Worm (Caenorhabditis elegans) whole organism, midembryonic: ENCODE data around the gene cfap-20.

Experiments used
- T22C8.4 ChIP-seq: fragments of 200-800 bp; sonication (Bioruptor generic); IDR thresholded peaks from 2 replicates; pipeline ENCODE4 v1.3.6; 2022; ENCODE audit warnings: missing genetic modification characterization, missing compliant biosample characterization
- cog-1 ChIP-seq: sonication (generic microtip); optimal IDR thresholded peaks from 2 replicates; lab custom pipeline; 2016; ENCODE audit warnings: missing genetic modification characterization, missing compliant biosample characterization
- flt-1 ChIP-seq: fragments of 200-800 bp; sonication (Bioruptor generic); IDR thresholded peaks from 2 replicates; pipeline ENCODE4 v1.3.6; 2022; ENCODE audit warnings: missing genetic modification characterization, missing compliant biosample characterization
- klf-2 ChIP-seq: fragments of 200-800 bp; sonication (Bioruptor generic); conservative IDR thresholded peaks from 2 replicates; pipeline ENCODE4 v1.3.6; 2022; ENCODE audit warnings: missing genetic modification reagents, missing genetic modification characterization, missing compliant biosample characterization
- med-1 ChIP-seq: sonication (generic microtip); optimal IDR thresholded peaks from 2 replicates; lab custom pipeline; 2017; ENCODE audit warnings: missing genetic modification characterization, mild to moderate bottlenecking, missing compliant biosample characterization, antibody characterized with exemption, missing genetic modification reagents; ENCODE audit not compliant: insufficient read depth
- ref-1 ChIP-seq: fragments of 200-800 bp; sonication (Bioruptor generic); conservative IDR thresholded peaks from 2 replicates; pipeline ENCODE4 v1.3.6; 2022; ENCODE audit warnings: missing genetic modification reagents, missing genetic modification characterization, missing compliant biosample characterization
- tab-1 ChIP-seq: fragments of 200-800 bp; sonication (Bioruptor generic); IDR thresholded peaks from 2 replicates; pipeline ENCODE4 v1.3.6; 2022; ENCODE audit warnings: missing genetic modification characterization, missing compliant biosample characterization
- ztf-23 ChIP-seq: fragments of 200-800 bp; sonication (Bioruptor generic); IDR thresholded peaks from 2 replicates; pipeline ENCODE4 v1.3.6; 2022; ENCODE audit warnings: missing genetic modification reagents, missing genetic modification characterization, missing compliant biosample characterization
- ztf-29 ChIP-seq: fragments of 200-800 bp; sonication (Bioruptor generic); IDR thresholded peaks from 2 replicates; pipeline ENCODE4 v1.3.6; 2022; ENCODE audit warnings: missing genetic modification reagents, missing genetic modification characterization, missing compliant biosample characterization

cfap-20 gene

DNA sequence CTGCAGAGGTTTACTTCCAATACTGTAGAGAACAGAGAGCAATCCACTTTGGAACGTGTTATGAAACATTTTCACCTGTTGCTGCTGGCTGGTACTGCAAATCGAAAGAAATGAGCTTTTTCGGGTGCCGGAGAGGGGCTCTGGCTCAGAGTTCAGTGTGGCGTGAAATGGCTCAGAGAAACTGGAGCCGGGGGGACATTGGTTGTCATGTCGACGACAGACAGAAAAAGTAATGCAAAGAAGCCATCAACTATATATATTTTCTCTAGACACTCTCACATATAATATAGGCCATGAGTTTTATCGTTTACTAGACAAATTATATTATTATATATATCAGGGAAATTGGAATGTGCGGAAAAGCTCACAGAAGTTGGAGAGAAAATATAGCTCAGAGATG is at the start of gene cfap-20:
cfap-20 (minus strand) TSS at position 101 of the 400 bp plus-strand sequence.
- TF ChIP-seq cog-1 (tag; lab: Kevin White, UChicago), result no peak
- TF ChIP-seq ref-1, result no peak
- TF ChIP-seq klf-2 (GFP tag; lab: Robert Waterston, UW), result no peak
- no peak for TF ChIP-seq tab-1 (GFP tag; lab: Robert Waterston, UW)
- TF ChIP-seq flt-1, result 0 out of 2 replicates have a peak, but pooled peaks have one; percentile 6

DNA sequence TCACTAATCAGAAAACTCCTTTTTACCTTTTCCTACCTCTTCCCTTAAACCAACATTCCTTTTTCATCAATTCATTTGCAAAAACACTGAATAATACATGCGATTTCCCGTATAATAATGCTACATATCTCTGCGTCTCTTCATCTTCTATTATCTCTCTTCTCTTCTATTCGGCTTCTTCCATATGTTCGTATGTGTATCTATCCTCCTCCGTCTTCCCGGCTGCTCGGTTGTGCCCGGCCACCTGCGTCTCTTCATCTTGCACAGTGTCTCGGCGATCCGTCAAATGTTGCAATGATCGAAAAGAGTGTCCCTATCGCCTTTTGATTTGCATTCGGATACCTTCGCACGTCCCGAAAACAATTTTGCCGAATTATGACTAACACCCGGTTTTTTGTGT is 46.0 kb upstream of the cfap-20 start:
- TF ChIP-seq klf-2 (GFP tag; lab: Robert Waterston, UW), result no peak
- TF ChIP-seq tab-1 (GFP tag; lab: Robert Waterston, UW), result no peak
- no peak for TF ChIP-seq T22C8.4 (GFP tag; lab: Robert Waterston, UW)
- TF ChIP-seq cog-1 (tag; lab: Kevin White, UChicago), result no peak
- TF ChIP-seq flt-1, result no peak
- no peak for TF ChIP-seq ztf-23 (GFP tag; lab: Robert Waterston, UW)
- TF ChIP-seq med-1, result no peak
- no peak for TF ChIP-seq ztf-29
- TF ChIP-seq ref-1, result no peak

DNA sequence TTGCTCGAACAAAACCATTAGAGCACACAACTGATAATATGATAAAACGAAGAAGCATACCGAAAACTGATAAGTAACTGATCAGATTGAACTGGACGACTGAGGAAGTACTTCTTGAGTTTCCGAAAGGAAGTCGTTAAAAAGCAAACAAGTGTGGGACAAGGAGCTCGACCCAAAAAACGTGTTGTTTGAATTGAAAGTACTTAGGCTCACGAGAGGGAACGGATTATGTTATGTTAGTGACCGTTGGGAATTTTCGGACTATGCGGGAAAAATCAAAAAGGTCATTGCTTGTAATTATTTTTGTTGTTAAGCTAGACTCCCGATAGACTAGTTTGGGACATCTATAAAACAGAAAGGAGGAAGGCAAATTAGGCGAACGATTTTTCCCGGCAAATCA is 44.3 kb upstream of the cfap-20 start, which contains the start of gene C48D5.3:
C48D5.3 (minus strand) TSS at position 101 of the 400 bp plus-strand sequence.
- TF ChIP-seq T22C8.4 (GFP tag; lab: Robert Waterston, UW), result no peak
- no peak for TF ChIP-seq tab-1 (GFP tag; lab: Robert Waterston, UW)
- no peak for TF ChIP-seq med-1

DNA sequence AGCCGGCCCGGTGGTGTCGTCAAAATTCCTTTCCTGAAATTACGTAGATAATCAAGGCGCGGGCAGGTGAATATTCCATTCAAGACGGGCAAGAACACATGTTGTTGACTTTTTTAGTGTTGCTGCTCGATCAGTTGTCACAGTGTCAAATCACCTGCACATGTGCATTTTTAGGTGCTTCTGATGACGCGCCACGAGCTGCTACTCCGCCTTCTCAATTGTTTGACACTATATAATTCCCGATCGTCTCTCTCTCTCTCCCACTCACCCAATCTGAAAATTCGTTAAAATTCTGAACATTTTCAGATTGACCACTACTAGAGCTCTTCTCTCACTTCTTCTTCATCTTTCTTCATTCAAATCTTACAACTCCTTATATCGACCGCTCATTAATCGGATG is 36.0 kb upstream of the cfap-20 start, which contains the start of gene nhr-6:
nhr-6 (plus strand) TSS at position 301 of the 400 bp plus-strand sequence.
- no peak for TF ChIP-seq T22C8.4 (GFP tag; lab: Robert Waterston, UW)
- no peak for TF ChIP-seq klf-2 (GFP tag; lab: Robert Waterston, UW)
- TF ChIP-seq med-1, result no peak
- no peak for TF ChIP-seq ztf-29
- no peak for TF ChIP-seq ztf-23 (GFP tag; lab: Robert Waterston, UW)
- no peak for TF ChIP-seq flt-1
- TF ChIP-seq cog-1 (tag; lab: Kevin White, UChicago), result no peak
- no peak for TF ChIP-seq ref-1
- no peak for TF ChIP-seq tab-1 (GFP tag; lab: Robert Waterston, UW)

DNA sequence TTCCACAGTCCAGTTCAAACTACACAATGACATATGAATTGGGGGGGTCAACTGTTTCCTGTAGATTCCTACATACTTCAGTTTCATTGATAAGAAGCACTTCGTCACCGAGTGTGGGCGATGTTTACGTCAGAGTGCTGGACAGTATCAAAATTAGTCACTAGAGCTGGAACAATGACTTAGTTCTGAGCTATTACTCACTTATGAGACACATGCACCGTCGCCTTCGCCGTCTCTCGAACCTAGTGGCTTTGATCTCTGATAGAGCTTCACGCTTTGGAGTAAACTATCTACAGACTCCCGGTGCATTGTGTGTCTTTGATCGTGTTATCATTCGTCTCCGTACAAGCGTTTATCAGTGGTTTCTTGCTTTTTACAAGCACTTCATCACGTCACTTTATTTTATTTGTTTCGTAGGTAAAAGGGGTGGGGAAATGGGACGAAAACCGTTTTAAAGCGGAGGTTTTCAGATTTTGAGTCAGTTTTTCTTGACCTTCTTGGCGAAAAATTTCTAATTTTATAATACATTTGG is 34.1 kb upstream of the cfap-20 start:
- TF ChIP-seq ztf-23 (GFP tag; lab: Robert Waterston, UW), result no peak

DNA sequence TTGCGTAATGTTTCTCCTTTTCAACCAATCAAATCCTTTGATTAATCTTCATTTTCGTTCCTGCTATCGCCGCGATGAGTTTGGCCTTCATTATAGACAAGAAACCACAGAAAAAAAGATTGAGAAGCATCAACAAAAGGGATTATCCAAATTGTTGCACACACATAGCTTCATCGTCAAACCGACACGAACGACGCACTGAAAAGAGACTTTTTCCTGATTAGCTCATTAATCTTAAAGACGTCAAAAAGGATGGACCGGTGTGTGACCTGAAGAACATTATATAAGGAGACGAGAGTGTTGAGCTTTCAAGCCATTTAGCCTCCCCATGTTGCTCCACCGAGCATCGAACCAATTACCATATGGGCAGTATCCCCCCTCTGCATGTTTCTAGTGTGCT is 32.5 kb upstream of the cfap-20 start:
- TF ChIP-seq med-1, result no peak

DNA sequence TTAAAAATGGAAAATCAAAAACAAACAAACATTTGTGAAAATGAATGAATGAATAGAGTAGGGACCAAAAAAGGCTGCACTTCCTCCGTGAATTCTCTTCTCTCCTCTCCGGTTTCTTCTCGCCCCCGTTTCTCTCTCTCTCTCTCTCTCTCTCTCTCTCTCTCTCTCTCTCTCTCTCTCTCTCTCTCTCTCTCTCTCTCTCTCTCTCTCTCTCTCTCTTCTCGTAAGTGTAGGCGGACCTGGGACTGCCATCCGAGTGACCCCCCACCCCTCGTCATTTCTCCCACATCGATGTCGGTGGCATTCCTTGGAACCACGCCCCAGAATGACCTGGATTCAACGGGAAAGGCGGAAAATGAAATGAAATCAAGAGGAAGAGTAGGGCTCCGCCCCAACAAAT is 29.5 kb upstream of the cfap-20 start:
- TF ChIP-seq flt-1 (0 out of 2 replicates have a peak, but pooled peaks have one; percentile 35), ref-1 (no peak)

DNA sequence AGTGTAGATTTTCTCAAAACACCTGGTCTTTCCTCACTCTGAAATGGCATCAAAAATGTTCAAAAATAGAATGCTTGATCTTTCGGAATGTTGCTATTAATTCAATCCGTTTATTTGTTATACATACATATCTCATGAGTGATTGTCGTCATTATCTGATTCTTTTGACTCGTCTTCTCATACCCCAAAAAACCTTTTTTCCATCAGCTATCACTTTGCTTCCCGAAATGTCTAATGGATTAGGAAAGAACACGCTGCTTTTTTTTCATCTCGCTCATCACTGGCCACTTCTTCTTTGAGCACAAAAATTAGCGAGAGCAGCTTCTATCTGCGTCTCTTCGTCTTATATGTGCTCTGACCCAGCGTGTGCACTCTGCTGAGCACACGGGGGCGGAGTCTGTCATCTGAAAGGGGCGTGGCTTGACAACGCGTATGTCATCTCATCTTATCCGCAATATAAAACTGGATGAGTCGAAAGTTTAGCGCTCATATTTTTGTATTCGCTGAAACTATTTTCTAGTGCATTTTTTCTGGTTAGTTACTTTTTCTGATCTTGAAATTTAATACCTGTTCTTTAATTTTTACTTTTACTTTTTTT is 27.6 kb upstream of the cfap-20 start:
- no peak for TF ChIP-seq T22C8.4 (GFP tag; lab: Robert Waterston, UW)
- TF ChIP-seq tab-1 (GFP tag; lab: Robert Waterston, UW), result no peak
- TF ChIP-seq klf-2 (GFP tag; lab: Robert Waterston, UW), result no peak
- no peak for TF ChIP-seq flt-1
- TF ChIP-seq med-1, result no peak
- TF ChIP-seq ztf-23 (GFP tag; lab: Robert Waterston, UW), result no peak
- TF ChIP-seq cog-1 (tag; lab: Kevin White, UChicago), result no peak
- TF ChIP-seq ref-1, result no peak
- TF ChIP-seq ztf-29, result no peak

DNA sequence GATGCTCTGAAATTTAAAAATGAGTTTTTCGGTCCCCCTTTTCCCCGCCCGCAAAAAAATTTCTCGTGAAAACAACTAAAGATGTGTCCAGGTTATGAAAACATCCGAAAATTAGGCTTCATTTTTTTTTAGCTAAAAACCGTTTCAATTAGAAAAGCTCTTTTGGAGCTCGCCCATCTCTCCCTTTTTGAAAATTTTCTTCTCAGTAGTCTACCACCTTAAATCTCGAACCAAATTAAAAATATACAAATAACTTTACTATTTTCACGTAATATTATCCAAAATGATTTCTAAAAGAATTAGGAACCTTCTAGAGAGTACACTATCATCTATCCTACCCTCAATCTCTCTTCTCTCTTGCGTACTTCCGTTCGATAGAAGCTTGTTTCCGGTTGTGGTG is 25.0 kb upstream of the cfap-20 start:
- TF ChIP-seq ref-1, result no peak
- TF ChIP-seq tab-1 (GFP tag; lab: Robert Waterston, UW), result no peak
- no peak for TF ChIP-seq ztf-23 (GFP tag; lab: Robert Waterston, UW)
- TF ChIP-seq ztf-29, result no peak
- TF ChIP-seq klf-2 (GFP tag; lab: Robert Waterston, UW), result no peak
- no peak for TF ChIP-seq med-1
- no peak for TF ChIP-seq flt-1
- no peak for TF ChIP-seq T22C8.4 (GFP tag; lab: Robert Waterston, UW)
- TF ChIP-seq cog-1 (tag; lab: Kevin White, UChicago), result no peak

DNA sequence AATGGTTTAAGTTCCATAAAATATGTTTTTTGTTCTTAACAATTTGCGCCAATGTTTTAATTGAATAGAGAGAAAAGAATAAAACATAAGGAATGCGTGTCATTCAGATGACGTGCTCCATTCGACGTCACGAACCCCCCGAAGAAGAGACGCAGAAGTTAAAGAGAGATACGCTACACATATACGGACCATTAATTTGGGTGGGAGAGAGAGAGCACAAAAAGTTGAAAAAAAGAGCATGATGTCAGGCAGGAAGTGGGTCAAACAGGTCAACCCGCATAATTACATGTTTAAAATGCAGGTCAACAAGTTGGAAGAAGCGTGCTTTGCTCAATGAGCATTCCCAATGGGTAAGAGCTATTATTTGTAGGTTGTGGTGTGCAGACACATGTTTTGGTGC is 22.9 kb upstream of the cfap-20 start:
- TF ChIP-seq flt-1 (no peak), cog-1 (tag; lab: Kevin White, UChicago) (no peak), med-1 (no peak), klf-2 (GFP tag; lab: Robert Waterston, UW) (no peak), T22C8.4 (GFP tag; lab: Robert Waterston, UW) (no peak), tab-1 (GFP tag; lab: Robert Waterston, UW) (no peak), ref-1 (no peak), ztf-23 (GFP tag; lab: Robert Waterston, UW) (no peak), ztf-29 (no peak)

DNA sequence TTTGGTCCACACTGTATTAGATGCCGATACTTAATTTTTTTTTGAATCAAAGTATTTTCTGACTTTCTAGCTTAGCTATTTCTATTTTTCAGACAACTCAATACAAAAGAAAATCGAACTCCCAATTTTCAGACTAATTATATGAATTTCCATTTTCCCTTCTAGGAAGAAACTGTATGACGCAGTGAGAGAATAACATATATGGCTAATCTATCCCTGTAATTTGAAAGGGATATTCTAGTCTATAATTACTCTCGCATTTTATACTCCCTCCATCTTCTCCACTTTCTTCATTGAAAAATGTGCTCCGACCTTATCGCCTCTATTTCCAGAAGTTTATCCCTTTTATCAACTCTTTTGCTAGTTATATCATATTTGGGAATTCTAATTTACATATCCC is 16.0 kb upstream of the cfap-20 start, which contains the start of gene C54C6.4:
C54C6.4 (plus strand) TSS at position 301 of the 400 bp plus-strand sequence.
- TF ChIP-seq tab-1 (GFP tag; lab: Robert Waterston, UW) (no peak), flt-1 (no peak), T22C8.4 (GFP tag; lab: Robert Waterston, UW) (no peak)
